Fruit fly (Drosophila melanogaster) whole organism, embryonic: ENCODE measurements around the gene CG32106.
A peak's percentile ranks its signal among the peaks of the same experiment; 100 is the strongest.

Source experiments
- ATbp ChIP-seq: fragments of 200-800 bp; sonication (Bioruptor generic); optimal IDR thresholded peaks from 2 replicates; lab custom pipeline; 2017; ENCODE audit warnings: missing biosample characterization, mild to moderate bottlenecking, missing genetic modification characterization, missing genetic modification reagents
- B-H2 ChIP-seq: fragments of 200-800 bp; sonication (Bioruptor generic); optimal IDR thresholded peaks from 2 replicates; lab custom pipeline; 2018; ENCODE audit warnings: missing biosample characterization, mild to moderate bottlenecking, missing genetic modification characterization
- Bgb ChIP-seq: fragments of 200-800 bp; sonication (Bioruptor generic); IDR thresholded peaks from 2 replicates; pipeline ENCODE4 v1.3.6; 2022; ENCODE audit warnings: missing biosample characterization, missing genetic modification characterization; ENCODE audit not compliant: partially characterized antibody
- Blimp-1 ChIP-seq: fragments of 200-800 bp; sonication (Bioruptor generic); optimal IDR thresholded peaks from 3 replicates; lab custom pipeline; 2018; ENCODE audit warnings: missing biosample characterization, missing genetic modification characterization, mild to moderate bottlenecking, moderate library complexity, missing genetic modification reagents
- CG10267 ChIP-seq: fragments of 200-800 bp; sonication (Bioruptor generic); optimal IDR thresholded peaks from 2 replicates; lab custom pipeline; 2018; ENCODE audit warnings: missing biosample characterization, mild to moderate bottlenecking, missing genetic modification characterization, moderate library complexity
- CG10321 ChIP-seq: fragments of 200-800 bp; sonication (Bioruptor generic); IDR thresholded peaks from 2 replicates; pipeline ENCODE4 v1.3.6; 2022; ENCODE audit warnings: missing biosample characterization, missing genetic modification characterization
- CG10979 ChIP-seq: fragments of 200-800 bp; sonication (Bioruptor generic); optimal IDR thresholded peaks from 2 replicates; lab custom pipeline; 2018; ENCODE audit warnings: missing biosample characterization, mild to moderate bottlenecking, missing genetic modification characterization, moderate library complexity
- CG11695 ChIP-seq: fragments of 200-800 bp; sonication (Bioruptor generic); IDR thresholded peaks from 3 replicates; pipeline ENCODE4 v1.3.6; 2022; ENCODE audit warnings: missing biosample characterization, missing genetic modification characterization
- CG12071 ChIP-seq: fragments of 200-800 bp; sonication (Bioruptor generic); optimal IDR thresholded peaks from 3 replicates; lab custom pipeline; 2018; ENCODE audit warnings: missing biosample characterization, mild to moderate bottlenecking, missing genetic modification characterization
- CG12155 ChIP-seq: fragments of 200-800 bp; sonication (Bioruptor generic); optimal IDR thresholded peaks from 3 replicates; lab custom pipeline; 2016; ENCODE audit warnings: missing biosample characterization, missing genetic modification characterization
- CG13296 ChIP-seq: fragments of 200-800 bp; sonication (Bioruptor generic); optimal IDR thresholded peaks from 3 replicates; lab custom pipeline; 2018; ENCODE audit warnings: missing biosample characterization, mild to moderate bottlenecking, missing genetic modification characterization
- CG13775 ChIP-seq: fragments of 200-800 bp; sonication (Bioruptor generic); optimal IDR thresholded peaks from 3 replicates; lab custom pipeline; 2017; ENCODE audit warnings: missing biosample characterization, mild to moderate bottlenecking, missing genetic modification characterization
- CG13894 ChIP-seq: fragments of 200-800 bp; sonication (Bioruptor generic); optimal IDR thresholded peaks from 3 replicates; lab custom pipeline; 2018; ENCODE audit warnings: missing biosample characterization, mild to moderate bottlenecking, missing genetic modification characterization, moderate library complexity
- CG1603 ChIP-seq: fragments of 200-800 bp; sonication (Bioruptor generic); optimal IDR thresholded peaks from 2 replicates; lab custom pipeline; 2019; ENCODE audit warnings: missing biosample characterization, mild to moderate bottlenecking, missing genetic modification characterization, moderate library complexity
- CG17361 ChIP-seq: fragments of 200-800 bp; sonication (Bioruptor generic); IDR thresholded peaks from 3 replicates; pipeline ENCODE4 v1.3.6; 2022; ENCODE audit warnings: missing biosample characterization, missing genetic modification characterization
- CG18262 ChIP-seq: fragments of 200-800 bp; optimal IDR thresholded peaks from 3 replicates; lab custom pipeline; 2019; ENCODE audit warnings: missing biosample characterization, mild to moderate bottlenecking, missing genetic modification characterization, moderate library complexity
- CG32532 ChIP-seq: fragments of 200-800 bp; sonication (Bioruptor generic); IDR thresholded peaks from 2 replicates; pipeline ENCODE4 v1.3.6; 2022; ENCODE audit warnings: missing biosample characterization, missing genetic modification characterization
- CG3407 ChIP-seq: fragments of 200-800 bp; sonication (Bioruptor generic); optimal IDR thresholded peaks from 2 replicates; lab custom pipeline; 2018; ENCODE audit warnings: missing biosample characterization, mild to moderate bottlenecking, missing genetic modification characterization
- CG5245 ChIP-seq: fragments of 200-800 bp; sonication (Bioruptor generic); optimal IDR thresholded peaks from 3 replicates; lab custom pipeline; 2016; ENCODE audit warnings: missing biosample characterization, missing genetic modification characterization
- CG7271 ChIP-seq: fragments of 200-800 bp; sonication (Bioruptor generic); optimal IDR thresholded peaks from 2 replicates; lab custom pipeline; 2018; ENCODE audit warnings: missing biosample characterization, mild to moderate bottlenecking, missing genetic modification characterization, moderate library complexity
- CG7987 ChIP-seq: fragments of 200-800 bp; sonication (Bioruptor generic); optimal IDR thresholded peaks from 2 replicates; lab custom pipeline; 2018; ENCODE audit warnings: missing biosample characterization, mild to moderate bottlenecking, missing genetic modification characterization, moderate library complexity
- CG8089 ChIP-seq: fragments of 200-800 bp; sonication (Bioruptor generic); optimal IDR thresholded peaks from 3 replicates; lab custom pipeline; 2016; ENCODE audit warnings: missing biosample characterization, missing genetic modification characterization
- CG9727 ChIP-seq: fragments of 200-800 bp; sonication (Bioruptor generic); optimal IDR thresholded peaks from 3 replicates; lab custom pipeline; 2017; ENCODE audit warnings: missing biosample characterization, mild to moderate bottlenecking, missing genetic modification characterization
- CrebB ChIP-seq: fragments of 200-800 bp; sonication (Bioruptor generic); optimal IDR thresholded peaks from 3 replicates; lab custom pipeline; 2018; ENCODE audit warnings: missing biosample characterization, mild to moderate bottlenecking, missing genetic modification characterization
- Dp ChIP-seq: fragments of 200-800 bp; sonication (Bioruptor generic); optimal IDR thresholded peaks from 2 replicates; lab custom pipeline; 2018; ENCODE audit warnings: missing biosample characterization, mild to moderate bottlenecking, missing genetic modification characterization, moderate library complexity
- Meics ChIP-seq: fragments of 200-800 bp; sonication (Bioruptor generic); optimal IDR thresholded peaks from 2 replicates; lab custom pipeline; 2017; ENCODE audit warnings: missing biosample characterization, mild to moderate bottlenecking, missing genetic modification characterization
- Myb ChIP-seq: fragments of 200-800 bp; sonication (Bioruptor generic); optimal IDR thresholded peaks from 2 replicates; lab custom pipeline; 2016; ENCODE audit warnings: missing biosample characterization, missing genetic modification characterization
- Opbp ChIP-seq: fragments of 200-800 bp; sonication (Bioruptor generic); IDR thresholded peaks from 3 replicates; pipeline ENCODE4 v1.3.6; 2022; ENCODE audit warnings: missing biosample characterization, missing genetic modification characterization; ENCODE audit not compliant: partially characterized antibody
- Rfx ChIP-seq: fragments of 200-800 bp; sonication (Bioruptor generic); IDR thresholded peaks from 2 replicates; pipeline ENCODE4 v1.3.6; 2022; ENCODE audit warnings: missing biosample characterization, missing genetic modification characterization
- Usf ChIP-seq: fragments of 200-800 bp; sonication (Bioruptor generic); optimal IDR thresholded peaks from 2 replicates; lab custom pipeline; 2017; ENCODE audit warnings: missing genotype, missing biosample characterization, missing genetic modification characterization
- ara ChIP-seq: fragments of 200-800 bp; sonication (Bioruptor generic); IDR thresholded peaks from 2 replicates; pipeline ENCODE4 v1.3.6; 2022; ENCODE audit warnings: missing biosample characterization, missing genetic modification characterization
- ash1 ChIP-seq: fragments of 200-800 bp; sonication (Bioruptor generic); optimal IDR thresholded peaks from 2 replicates; lab custom pipeline; 2018; ENCODE audit warnings: missing biosample characterization, mild to moderate bottlenecking, missing genetic modification characterization
- bcd ChIP-seq: fragments of 200-800 bp; sonication (Bioruptor generic); optimal IDR thresholded peaks from 2 replicates; lab custom pipeline; 2017; ENCODE audit warnings: missing biosample characterization, mild to moderate bottlenecking, missing genetic modification characterization
- cato ChIP-seq: fragments of 200-800 bp; sonication (Bioruptor generic); optimal IDR thresholded peaks from 2 replicates; lab custom pipeline; 2016; ENCODE audit warnings: missing biosample characterization, missing genetic modification characterization, borderline replicate concordance
- dan ChIP-seq: fragments of 200-800 bp; sonication (Bioruptor generic); IDR thresholded peaks from 2 replicates; pipeline ENCODE4 v1.3.6; 2022; ENCODE audit warnings: missing biosample characterization, missing genetic modification characterization
- disco-r ChIP-seq: fragments of 200-800 bp; sonication (Bioruptor generic); optimal IDR thresholded peaks from 2 replicates; lab custom pipeline; 2016; ENCODE audit warnings: missing biosample characterization, missing genetic modification characterization
- exex ChIP-seq: fragments of 200-800 bp; sonication (Bioruptor generic); optimal IDR thresholded peaks from 4 replicates; lab custom pipeline; 2018; ENCODE audit warnings: missing biosample characterization, mild to moderate bottlenecking, missing genetic modification characterization, moderate library complexity
- gcm2 ChIP-seq: fragments of 200-800 bp; sonication (Bioruptor generic); optimal IDR thresholded peaks from 2 replicates; lab custom pipeline; 2016; ENCODE audit warnings: missing biosample characterization, missing genetic modification characterization
- grn ChIP-seq: fragments of 200-800 bp; sonication (Bioruptor generic); optimal IDR thresholded peaks from 3 replicates; lab custom pipeline; 2017; ENCODE audit warnings: missing biosample characterization, missing genetic modification characterization
- kay ChIP-seq: fragments of 200-800 bp; sonication (Bioruptor generic); optimal IDR thresholded peaks from 2 replicates; lab custom pipeline; 2016; ENCODE audit warnings: missing biosample characterization, missing genetic modification characterization
- lab ChIP-seq: fragments of 200-800 bp; sonication (Bioruptor generic); optimal IDR thresholded peaks from 3 replicates; lab custom pipeline; 2017; ENCODE audit warnings: missing biosample characterization, missing genetic modification characterization, mild to moderate bottlenecking, moderate library complexity, missing genetic modification reagents
- nom ChIP-seq: fragments of 200-800 bp; sonication (Bioruptor generic); optimal IDR thresholded peaks from 2 replicates; lab custom pipeline; 2017; ENCODE audit warnings: missing biosample characterization, missing genetic modification characterization, mild to moderate bottlenecking, moderate library complexity, missing genetic modification reagents
- peb ChIP-seq: fragments of 200-800 bp; sonication (Bioruptor generic); IDR thresholded peaks from 2 replicates; pipeline ENCODE4 v1.3.6; 2022; ENCODE audit warnings: missing biosample characterization, missing genetic modification characterization
- pros ChIP-seq: fragments of 200-800 bp; sonication (Bioruptor generic); optimal IDR thresholded peaks from 3 replicates; lab custom pipeline; 2019; ENCODE audit warnings: missing biosample characterization, mild to moderate bottlenecking, missing genetic modification characterization, moderate library complexity
- so ChIP-seq: fragments of 200-800 bp; sonication (Bioruptor generic); IDR thresholded peaks from 3 replicates; pipeline ENCODE4 v1.3.6; 2022; ENCODE audit warnings: missing biosample characterization, missing genetic modification characterization
- sr ChIP-seq: fragments of 200-800 bp; sonication (Bioruptor generic); IDR thresholded peaks from 3 replicates; pipeline ENCODE4 v1.3.6; 2022; ENCODE audit warnings: missing biosample characterization, missing genetic modification characterization
- twi ChIP-seq: fragments of 200-800 bp; optimal IDR thresholded peaks from 2 replicates; lab custom pipeline; 2019; ENCODE audit warnings: missing biosample characterization, mild to moderate bottlenecking, missing genetic modification characterization, moderate library complexity
- tx ChIP-seq: fragments of 200-800 bp; sonication (Bioruptor generic); optimal IDR thresholded peaks from 2 replicates; lab custom pipeline; 2016; ENCODE audit warnings: missing biosample characterization, missing genetic modification characterization
- unc-4 ChIP-seq: fragments of 200-800 bp; sonication (Bioruptor generic); IDR thresholded peaks from 2 replicates; pipeline ENCODE4 v1.3.6; 2022; ENCODE audit warnings: missing biosample characterization, missing genetic modification characterization; ENCODE audit not compliant: partially characterized antibody
- zfh2 ChIP-seq: fragments of 200-800 bp; sonication (Bioruptor generic); optimal IDR thresholded peaks from 2 replicates; lab custom pipeline; 2016; ENCODE audit warnings: missing biosample characterization, missing genetic modification characterization

CG32106 gene

DNA sequence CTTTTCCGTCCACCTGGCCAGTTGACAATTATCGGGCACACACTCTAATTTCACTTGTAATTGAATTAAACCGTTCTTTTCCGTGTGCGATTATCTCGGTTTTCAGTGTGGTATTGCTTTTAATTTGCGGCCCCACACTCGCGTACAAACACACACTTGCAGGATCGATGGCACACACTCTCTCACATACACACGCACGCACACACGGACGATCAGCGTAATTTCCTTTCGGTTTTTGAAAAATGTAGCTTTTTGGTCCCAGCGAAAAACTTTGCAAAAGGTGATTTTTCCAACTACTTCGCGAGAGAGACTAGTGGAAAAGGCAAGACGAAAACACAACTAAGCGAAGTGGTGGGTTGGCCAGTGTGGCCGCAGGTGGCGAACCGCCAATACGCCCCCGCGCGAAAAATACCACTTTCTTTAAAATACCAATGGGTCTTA is 26.2 kb upstream of the CG32106 start, which contains the start of gene Atg1 (continued):
- TF ChIP-seq CG12155 (GFP tag; lab: Kevin White, UChicago): no peak
- TF ChIP-seq unc-4 (GFP tag; lab: Robert Waterston, UW): no peak
- peak; percentile 22 for TF ChIP-seq CG12071 (GFP tag; lab: Kevin White, UChicago)
- TF ChIP-seq CG11695 (GFP tag; lab: Robert Waterston, UW): 0 out of 3 replicates have a peak, but pooled peaks have one; percentile 33
- TF ChIP-seq pros (GFP tag; lab: Kevin White, UChicago): peak; percentile 49
- TF ChIP-seq B-H2 (GFP tag; lab: Kevin White, UChicago): no peak
- TF ChIP-seq CrebB: no peak
- TF ChIP-seq twi (tag; lab: Kevin White, UChicago): no peak
- no peak for TF ChIP-seq CG17361 (GFP tag; lab: Robert Waterston, UW)
- peak; percentile 24 for TF ChIP-seq Dp
- no peak for TF ChIP-seq ATbp (GFP tag; lab: Kevin White, UChicago)
- peak; percentile 88 for TF ChIP-seq sr (GFP tag; lab: Robert Waterston, UW)
- TF ChIP-seq dan (GFP tag; lab: Robert Waterston, UW): no peak
- TF ChIP-seq Blimp-1: no peak
- TF ChIP-seq disco-r (GFP tag; lab: Kevin White, UChicago): no peak
- TF ChIP-seq Meics (GFP tag; lab: Kevin White, UChicago): no peak
- TF ChIP-seq Opbp (GFP tag; lab: Robert Waterston, UW): no peak
- peak; percentile 13; the same call in 1 of the 2 replicates for TF ChIP-seq CG32532 (GFP tag; lab: Robert Waterston, UW)
- peak; percentile 11 for TF ChIP-seq CG13296
- TF ChIP-seq grn (GFP tag; lab: Kevin White, UChicago): peak; percentile 13
- TF ChIP-seq CG3407 (GFP tag; lab: Kevin White, UChicago): no peak
- no peak for TF ChIP-seq tx (GFP tag; lab: Kevin White, UChicago)
- TF ChIP-seq CG8089 (GFP tag; lab: Kevin White, UChicago): no peak
- no peak for TF ChIP-seq Usf (GFP tag; lab: Kevin White, UChicago)
- peak; percentile 19 for TF ChIP-seq ash1 (GFP tag; lab: Kevin White, UChicago)
- no peak for TF ChIP-seq CG5245 (GFP tag; lab: Kevin White, UChicago)
- TF ChIP-seq CG9727 (GFP tag; lab: Kevin White, UChicago): no peak
- peak; percentile 52 for TF ChIP-seq CG7987
- TF ChIP-seq zfh2: no peak
- 0 out of 3 replicates have a peak, but pooled peaks have one; percentile 42 for TF ChIP-seq so (GFP tag; lab: Robert Waterston, UW)
- TF ChIP-seq peb (GFP tag; lab: Robert Waterston, UW): no peak
- no peak for TF ChIP-seq gcm2 (GFP tag; lab: Kevin White, UChicago)
- TF ChIP-seq CG18262 (tag; lab: Kevin White, UChicago): peak; percentile 5
- TF ChIP-seq cato (GFP tag; lab: Kevin White, UChicago): no peak
- TF ChIP-seq CG10267 (tag; lab: Kevin White, UChicago): peak; percentile 7
- TF ChIP-seq CG10321 (GFP tag; lab: Robert Waterston, UW): no peak
- TF ChIP-seq exex (tag; lab: Kevin White, UChicago): peak; percentile 71
- TF ChIP-seq CG13775: no peak
- peak; percentile 26 for TF ChIP-seq nom (GFP tag; lab: Kevin White, UChicago)
- TF ChIP-seq ara (GFP tag; lab: Robert Waterston, UW): no peak
- TF ChIP-seq Rfx (GFP tag; lab: Robert Waterston, UW): peak; percentile 48; the same call in 1 of the 2 replicates
- no peak for TF ChIP-seq kay (GFP tag; lab: Kevin White, UChicago)
- TF ChIP-seq CG1603 (tag; lab: Kevin White, UChicago): peak; percentile 23
- no peak for TF ChIP-seq bcd (GFP tag; lab: Kevin White, UChicago)
- TF ChIP-seq CG10979 (tag; lab: Kevin White, UChicago): peak; percentile 25
- peak; percentile 5 for TF ChIP-seq Myb (GFP tag; lab: Kevin White, UChicago)
- peak; percentile 51; the same call in 1 of the 2 replicates for TF ChIP-seq Bgb (GFP tag; lab: Robert Waterston, UW)
- TF ChIP-seq CG13894 (tag; lab: Kevin White, UChicago): no peak
- TF ChIP-seq CG7271 (tag; lab: Kevin White, UChicago): no peak
- peak; percentile 31 for TF ChIP-seq lab (GFP tag; lab: Kevin White, UChicago)
